Fruit fly (Drosophila melanogaster) whole organism, embryonic: ENCODE measurements around the gene bsk.

Experiments used
- Bdp1 ChIP-seq: fragments of 200-800 bp; sonication (Bioruptor generic); optimal IDR thresholded peaks from 3 replicates; lab custom pipeline; 2016; ENCODE audit warnings: missing biosample characterization, missing genetic modification characterization
- CG10267 ChIP-seq: fragments of 200-800 bp; sonication (Bioruptor generic); optimal IDR thresholded peaks from 2 replicates; lab custom pipeline; 2018; ENCODE audit warnings: missing biosample characterization, mild to moderate bottlenecking, missing genetic modification characterization, moderate library complexity
- CG12155 ChIP-seq: fragments of 200-800 bp; sonication (Bioruptor generic); optimal IDR thresholded peaks from 3 replicates; lab custom pipeline; 2016; ENCODE audit warnings: missing biosample characterization, missing genetic modification characterization
- CG12219 ChIP-seq: fragments of 200-800 bp; sonication (Bioruptor generic); optimal IDR thresholded peaks from 3 replicates; lab custom pipeline; 2018; ENCODE audit warnings: missing biosample characterization, mild to moderate bottlenecking, missing genetic modification characterization
- CG13123 ChIP-seq: fragments of 200-800 bp; sonication (Bioruptor generic); optimal IDR thresholded peaks from 2 replicates; lab custom pipeline; 2016; ENCODE audit warnings: missing biosample characterization, missing genetic modification characterization
- CG1529 ChIP-seq: fragments of 200-800 bp; sonication (Bioruptor generic); optimal IDR thresholded peaks from 3 replicates; lab custom pipeline; 2018; ENCODE audit warnings: missing biosample characterization, missing genetic modification characterization
- CG15696 ChIP-seq: fragments of 200-800 bp; sonication (Bioruptor generic); optimal IDR thresholded peaks from 2 replicates; lab custom pipeline; 2019; ENCODE audit warnings: missing biosample characterization, mild to moderate bottlenecking, missing genetic modification characterization, moderate library complexity
- CG30020 ChIP-seq: fragments of 200-800 bp; optimal IDR thresholded peaks from 2 replicates; lab custom pipeline; 2019; ENCODE audit warnings: missing biosample characterization, mild to moderate bottlenecking, missing genetic modification characterization, moderate library complexity
- CG3065 ChIP-seq: fragments of 200-800 bp; sonication (Bioruptor generic); optimal IDR thresholded peaks from 2 replicates; lab custom pipeline; 2016; ENCODE audit warnings: missing biosample characterization, missing genetic modification characterization
- CG32532 ChIP-seq: fragments of 200-800 bp; sonication (Bioruptor generic); IDR thresholded peaks from 2 replicates; pipeline ENCODE4 v1.3.6; 2022; ENCODE audit warnings: missing biosample characterization, missing genetic modification characterization
- CG3281 ChIP-seq: fragments of 200-800 bp; sonication (Bioruptor generic); optimal IDR thresholded peaks from 3 replicates; lab custom pipeline; 2017; ENCODE audit warnings: missing biosample characterization, mild to moderate bottlenecking, missing genetic modification characterization
- CG3847 ChIP-seq: fragments of 200-800 bp; sonication (Bioruptor generic); IDR thresholded peaks from 2 replicates; pipeline ENCODE4 v1.3.6; 2022; ENCODE audit warnings: missing biosample characterization, missing genetic modification characterization
- CG4707 ChIP-seq: fragments of 200-800 bp; sonication (Bioruptor generic); optimal IDR thresholded peaks from 2 replicates; lab custom pipeline; 2018; ENCODE audit warnings: missing biosample characterization, mild to moderate bottlenecking, missing genetic modification characterization, moderate library complexity
- CG6254 ChIP-seq: fragments of 200-800 bp; sonication (Bioruptor generic); optimal IDR thresholded peaks from 3 replicates; lab custom pipeline; 2017; ENCODE audit warnings: mild to moderate bottlenecking, missing biosample characterization, missing genetic modification reagents, missing genetic modification characterization
- CG8388 ChIP-seq: fragments of 200-800 bp; sonication (Bioruptor generic); optimal IDR thresholded peaks from 2 replicates; lab custom pipeline; 2019; ENCODE audit warnings: missing biosample characterization, mild to moderate bottlenecking, missing genetic modification characterization, moderate library complexity
- CG9437 ChIP-seq: fragments of 200-800 bp; sonication (Bioruptor generic); optimal IDR thresholded peaks from 2 replicates; lab custom pipeline; 2018; ENCODE audit warnings: missing biosample characterization, mild to moderate bottlenecking, missing genetic modification characterization
- Camta ChIP-seq: fragments of 200-800 bp; sonication (Bioruptor generic); optimal IDR thresholded peaks from 2 replicates; lab custom pipeline; 2016; ENCODE audit warnings: missing biosample characterization, missing genetic modification characterization
- D ChIP-seq, 2 experiments: fragments of 200-800 bp in 1 of 2; fragments of >200 bp in 1 of 2; sonication (Bioruptor generic) in 1 of 2; optimal IDR thresholded peaks; 2 replicates in 1 of 2; 3 replicates in 1 of 2; lab custom pipeline; 2017; ENCODE audit warnings: mild to moderate bottlenecking in 1 of 2, missing biosample characterization in 1 of 2, missing genetic modification characterization in 1 of 2, missing genetic modification reagents in 1 of 2
- Doc3 ChIP-seq: fragments of 200-800 bp; sonication (Bioruptor generic); IDR thresholded peaks from 3 replicates; pipeline ENCODE4 v1.3.6; 2022; ENCODE audit warnings: missing biosample characterization, missing genetic modification characterization; ENCODE audit not compliant: partially characterized antibody
- Ets97D ChIP-seq: fragments of 200-800 bp; sonication (Bioruptor generic); optimal IDR thresholded peaks from 3 replicates; lab custom pipeline; 2016; ENCODE audit warnings: missing biosample characterization, missing genetic modification characterization
- Fer1 ChIP-seq: fragments of 200-800 bp; sonication (Bioruptor generic); optimal IDR thresholded peaks from 2 replicates; lab custom pipeline; 2017; ENCODE audit warnings: missing biosample characterization, mild to moderate bottlenecking, missing genetic modification characterization
- Fer3 ChIP-seq: fragments of 200-800 bp; sonication (Bioruptor generic); optimal IDR thresholded peaks from 2 replicates; lab custom pipeline; 2018; ENCODE audit warnings: missing biosample characterization, mild to moderate bottlenecking, missing genetic modification characterization, moderate library complexity
- GATAe ChIP-seq: fragments of 200-800 bp; sonication (Bioruptor generic); conservative IDR thresholded peaks from 2 replicates; pipeline ENCODE4 v1.3.6; 2022; ENCODE audit warnings: missing biosample characterization, missing genetic modification characterization
- H2.0 ChIP-seq: fragments of 200-800 bp; sonication (Bioruptor generic); IDR thresholded peaks from 2 replicates; pipeline ENCODE4 v1.3.6; 2022; ENCODE audit warnings: missing biosample characterization, missing genetic modification characterization
- Hmr ChIP-seq: fragments of 200-800 bp; sonication (Bioruptor generic); optimal IDR thresholded peaks from 3 replicates; lab custom pipeline; 2017; ENCODE audit warnings: mild to moderate bottlenecking, missing biosample characterization, missing genetic modification reagents, missing genetic modification characterization
- Hr51 ChIP-seq, 2 experiments: fragments of 200-800 bp; sonication (Bioruptor generic); optimal IDR thresholded peaks; 2 replicates in 1 of 2; 3 replicates in 1 of 2; lab custom pipeline; 2016 to 2018; ENCODE audit warnings: missing biosample characterization in 2 of 2, missing genetic modification characterization in 2 of 2, mild to moderate bottlenecking in 1 of 2, moderate library complexity in 1 of 2
- Opbp ChIP-seq: fragments of 200-800 bp; sonication (Bioruptor generic); IDR thresholded peaks from 3 replicates; pipeline ENCODE4 v1.3.6; 2022; ENCODE audit warnings: missing biosample characterization, missing genetic modification characterization; ENCODE audit not compliant: partially characterized antibody
- Ravus ChIP-seq: fragments of 200-800 bp; sonication (Bioruptor generic); IDR thresholded peaks from 2 replicates; pipeline ENCODE4 v1.3.6; 2022; ENCODE audit warnings: missing biosample characterization, missing genetic modification characterization
- Six4 ChIP-seq: fragments of 200-800 bp; sonication (Bioruptor generic); optimal IDR thresholded peaks from 2 replicates; lab custom pipeline; 2016; ENCODE audit warnings: missing biosample characterization, missing genetic modification characterization
- ara ChIP-seq: fragments of 200-800 bp; sonication (Bioruptor generic); IDR thresholded peaks from 2 replicates; pipeline ENCODE4 v1.3.6; 2022; ENCODE audit warnings: missing biosample characterization, missing genetic modification characterization
- bsh ChIP-seq, 2 experiments: fragments of 200-800 bp; sonication (Bioruptor generic); optimal IDR thresholded peaks; 2 replicates each; lab custom pipeline; 2017 to 2018; ENCODE audit warnings: mild to moderate bottlenecking in 2 of 2, missing biosample characterization in 2 of 2, missing genetic modification characterization in 2 of 2, moderate library complexity in 1 of 2
- eyg ChIP-seq: fragments of 200-800 bp; sonication (Bioruptor generic); optimal IDR thresholded peaks from 3 replicates; lab custom pipeline; 2016; ENCODE audit warnings: missing biosample characterization, missing genetic modification characterization
- grau ChIP-seq: fragments of 200-800 bp; optimal IDR thresholded peaks from 3 replicates; lab custom pipeline; 2019; ENCODE audit warnings: missing biosample characterization, mild to moderate bottlenecking, missing genetic modification characterization, moderate library complexity
- inv ChIP-seq: fragments of 200-800 bp; sonication (Bioruptor generic); IDR thresholded peaks from 2 replicates; pipeline ENCODE4 v1.3.6; 2022; ENCODE audit warnings: missing biosample characterization, missing genetic modification characterization; ENCODE audit not compliant: partially characterized antibody
- lbe ChIP-seq: fragments of 200-800 bp; sonication (Bioruptor generic); optimal IDR thresholded peaks from 2 replicates; lab custom pipeline; 2016; ENCODE audit warnings: missing biosample characterization, mild to moderate bottlenecking, missing genetic modification characterization
- lola ChIP-seq, 3 experiments: fragments of >200 bp in 2 of 3; fragments of 200-800 bp in 1 of 3; sonication (Bioruptor generic) in 1 of 3; optimal IDR thresholded peaks; 2 replicates each; lab custom pipeline; 2017 to 2019; ENCODE audit warnings: missing biosample characterization in 3 of 3, missing genetic modification characterization in 3 of 3, mild to moderate bottlenecking in 1 of 3, moderate library complexity in 1 of 3
- mam ChIP-seq: fragments of 200-800 bp; sonication (Bioruptor generic); optimal IDR thresholded peaks from 3 replicates; lab custom pipeline; 2016; ENCODE audit warnings: missing biosample characterization, missing genetic modification characterization
- mld ChIP-seq: fragments of 200-800 bp; sonication (Bioruptor generic); IDR thresholded peaks from 3 replicates; pipeline ENCODE4 v1.3.6; 2022; ENCODE audit warnings: missing biosample characterization, missing genetic modification characterization; ENCODE audit not compliant: partially characterized antibody
- nau ChIP-seq: fragments of 200-800 bp; sonication (Bioruptor generic); optimal IDR thresholded peaks from 3 replicates; lab custom pipeline; 2017; ENCODE audit warnings: missing biosample characterization, mild to moderate bottlenecking, missing genetic modification characterization, missing genetic modification reagents
- onecut ChIP-seq: fragments of 200-800 bp; sonication (Bioruptor generic); IDR thresholded peaks from 2 replicates; pipeline ENCODE4 v1.3.6; 2022; ENCODE audit warnings: missing biosample characterization, missing genetic modification characterization
- org-1 ChIP-seq: fragments of 200-800 bp; sonication (Bioruptor generic); optimal IDR thresholded peaks from 2 replicates; lab custom pipeline; 2017; ENCODE audit warnings: missing biosample characterization, missing genetic modification characterization
- pfk ChIP-seq: fragments of 200-800 bp; sonication (Bioruptor generic); optimal IDR thresholded peaks from 2 replicates; lab custom pipeline; 2018; ENCODE audit warnings: missing biosample characterization, mild to moderate bottlenecking, missing genetic modification characterization, moderate library complexity
- pnt ChIP-seq: fragments of 200-800 bp; sonication (Bioruptor generic); optimal IDR thresholded peaks from 3 replicates; lab custom pipeline; 2016; ENCODE audit warnings: missing biosample characterization, missing genetic modification characterization
- pzg ChIP-seq: fragments of 200-800 bp; sonication (Bioruptor generic); optimal IDR thresholded peaks from 3 replicates; lab custom pipeline; 2018; ENCODE audit warnings: missing biosample characterization, mild to moderate bottlenecking, missing genetic modification characterization, moderate library complexity
- sd ChIP-seq: fragments of 200-800 bp; sonication (Bioruptor generic); optimal IDR thresholded peaks from 3 replicates; lab custom pipeline; 2018; ENCODE audit warnings: missing biosample characterization, mild to moderate bottlenecking, missing genetic modification characterization, moderate library complexity
- stwl ChIP-seq: fragments of 200-800 bp; sonication (Bioruptor generic); optimal IDR thresholded peaks from 3 replicates; lab custom pipeline; 2018; ENCODE audit warnings: missing biosample characterization, mild to moderate bottlenecking, missing genetic modification characterization, moderate library complexity
- usp ChIP-seq: fragments of >200 bp; optimal IDR thresholded peaks from 2 replicates; lab custom pipeline; 2017; ENCODE audit warnings: missing biosample characterization, missing genetic modification characterization
- vfl ChIP-seq: fragments of 200-800 bp; sonication (Bioruptor generic); optimal IDR thresholded peaks from 2 replicates; lab custom pipeline; 2016; ENCODE audit warnings: missing biosample characterization, missing genetic modification characterization
- vvl ChIP-seq: fragments of 200-800 bp; sonication (Bioruptor generic); IDR thresholded peaks from 2 replicates; pipeline ENCODE4 v1.3.6; 2022; ENCODE audit warnings: missing biosample characterization, missing genetic modification characterization

Gene bsk

DNA sequence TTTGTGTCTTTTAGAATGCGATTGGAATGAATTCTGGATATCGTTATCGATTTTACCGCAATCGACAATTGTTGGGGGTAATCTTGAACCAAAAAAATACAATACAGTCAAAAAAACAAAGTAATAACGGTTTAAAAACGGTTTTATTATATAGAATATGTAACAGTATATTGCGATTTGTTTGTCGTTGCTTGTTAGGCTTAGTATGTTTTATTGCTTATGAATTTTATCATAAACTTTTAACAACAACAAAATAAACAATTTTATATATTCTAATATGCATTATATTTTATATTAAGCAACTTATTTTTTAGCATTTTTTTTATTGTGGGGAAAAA lies 49.5 kb upstream of the bsk start, which contains the start of gene CYLD (continued):
- TF ChIP-seq Camta (peak; percentile 5), CG12219 (peak; percentile 47), Bdp1 (no peak), CG6254 (GFP tag; lab: Kevin White, UChicago) (peak; percentile 21), Fer3 (tag; lab: Kevin White, UChicago) (peak; percentile 75), Ets97D (GFP tag; lab: Kevin White, UChicago) (peak; percentile 25), Hr51 (GFP tag; optimal IDR thresholded peaks at IDR 0.05; lab: Kevin White, UChicago) (peak in 1 of 2 experiments; percentile 81), H2.0 (GFP tag; lab: Robert Waterston, UW) (peak; percentile 66), lola (GFP tag; optimal IDR thresholded peaks at IDR 0.05; lab: Kevin White, UChicago) (peak in 1 of 3 experiments; percentile 56), Opbp (GFP tag; lab: Robert Waterston, UW) (no peak), pzg (peak; percentile 32), CG9437 (GFP tag; lab: Kevin White, UChicago) (peak; percentile 50), grau (tag; lab: Kevin White, UChicago) (peak; percentile 78), mld (GFP tag; lab: Robert Waterston, UW) (no peak), Ravus (GFP tag; lab: Robert Waterston, UW) (no peak; the same call in 1 of the 2 replicates), GATAe (GFP tag; lab: Robert Waterston, UW) (no peak), CG30020 (tag; lab: Kevin White, UChicago) (peak; percentile 87), CG3065 (GFP tag; lab: Kevin White, UChicago) (peak; percentile 47), usp (GFP tag; lab: Kevin White, UChicago) (no peak), D (optimal IDR thresholded peaks at IDR 0.05; lab: Kevin White, UChicago) (no peak), D (GFP tag; optimal IDR thresholded peaks at IDR 0.05; lab: Kevin White, UChicago) (peak; percentile 29), pnt (GFP tag; lab: Kevin White, UChicago) (peak; percentile 2), pfk (GFP tag; lab: Kevin White, UChicago) (no peak), inv (GFP tag; lab: Robert Waterston, UW) (no peak), CG3281 (GFP tag; lab: Kevin White, UChicago) (peak; percentile 63), CG10267 (peak; percentile 77), CG15696 (tag; lab: Kevin White, UChicago) (peak; percentile 49), org-1 (GFP tag; lab: Kevin White, UChicago) (peak; percentile 32), ara (peak; percentile 55; the same call in 1 of the 2 replicates), Fer1 (GFP tag; lab: Kevin White, UChicago) (peak; percentile 67), onecut (GFP tag; lab: Robert Waterston, UW) (peak; percentile 59), CG3847 (GFP tag; lab: Robert Waterston, UW) (no peak), vvl (GFP tag; lab: Robert Waterston, UW) (peak; percentile 87), CG12155 (GFP tag; lab: Kevin White, UChicago) (peak; percentile 41), stwl (tag; lab: Kevin White, UChicago) (peak; percentile 67), bsh (GFP tag; optimal IDR thresholded peaks at IDR 0.05; lab: Kevin White, UChicago) (peak in 1 of 2 experiments; percentile 83), CG1529 (GFP tag; lab: Kevin White, UChicago) (peak; percentile 25), eyg (GFP tag; lab: Kevin White, UChicago) (no peak), CG32532 (peak; percentile 84; the same call in 1 of the 2 replicates), nau (GFP tag; lab: Kevin White, UChicago) (no peak), Hmr (GFP tag; lab: Kevin White, UChicago) (no peak), lbe (no peak), Doc3 (GFP tag; lab: Robert Waterston, UW) (no peak), sd (tag; lab: Kevin White, UChicago) (peak; percentile 65), vfl (GFP tag; lab: Kevin White, UChicago) (no peak), CG4707 (GFP tag; lab: Kevin White, UChicago) (peak; percentile 9), CG13123 (GFP tag; lab: Kevin White, UChicago) (peak; percentile 67), CG8388 (peak; percentile 76), mam (peak; percentile 30), Six4 (GFP tag; lab: Kevin White, UChicago) (peak; percentile 63)
